Fruit fly (Drosophila melanogaster) whole organism, prepupa: ENCODE results near the gene Mtpalpha.

Experiments used
- Blimp-1 ChIP-seq: fragments of 200-800 bp; sonication (Bioruptor generic); optimal IDR thresholded peaks from 3 replicates; lab custom pipeline; 2017; ENCODE audit warnings: missing biosample characterization, missing genetic modification characterization, mild to moderate bottlenecking, moderate library complexity, missing genetic modification reagents
- CG10631 ChIP-seq: fragments of 200-800 bp; sonication (Bioruptor generic); optimal IDR thresholded peaks from 2 replicates; lab custom pipeline; 2016; ENCODE audit warnings: missing biosample characterization, missing genetic modification characterization
- CG10669 ChIP-seq: fragments of 200-800 bp; sonication (Bioruptor generic); optimal IDR thresholded peaks from 3 replicates; lab custom pipeline; 2018; ENCODE audit warnings: missing biosample characterization, mild to moderate bottlenecking, missing genetic modification characterization, moderate library complexity
- CG11294 ChIP-seq: fragments of 200-800 bp; sonication (Bioruptor generic); IDR thresholded peaks from 2 replicates; pipeline ENCODE4 v1.3.6; 2022; ENCODE audit warnings: missing biosample characterization, missing genetic modification characterization
- CG11762 ChIP-seq: fragments of 200-800 bp; sonication (Bioruptor generic); optimal IDR thresholded peaks from 3 replicates; lab custom pipeline; 2016; ENCODE audit warnings: missing biosample characterization, missing genetic modification characterization; ENCODE audit not compliant: insufficient read depth
- CG11902 ChIP-seq: fragments of 200-800 bp; sonication (Bioruptor generic); optimal IDR thresholded peaks from 3 replicates; lab custom pipeline; 2016; ENCODE audit warnings: missing biosample characterization, missing genetic modification characterization
- CG1621 ChIP-seq: fragments of 200-800 bp; sonication (Bioruptor generic); optimal IDR thresholded peaks from 3 replicates; lab custom pipeline; 2018; ENCODE audit warnings: missing biosample characterization, mild to moderate bottlenecking, missing genetic modification characterization
- CG3032 ChIP-seq: fragments of 200-800 bp; optimal IDR thresholded peaks from 2 replicates; lab custom pipeline; 2019; ENCODE audit warnings: missing biosample characterization, mild to moderate bottlenecking, missing genetic modification characterization, moderate library complexity
- CG31627 ChIP-seq: fragments of 200-800 bp; sonication (Bioruptor generic); optimal IDR thresholded peaks from 3 replicates; lab custom pipeline; 2016; ENCODE audit warnings: missing biosample characterization, missing genetic modification characterization
- CG34406 ChIP-seq: fragments of 200-800 bp; sonication (Bioruptor generic); optimal IDR thresholded peaks from 3 replicates; lab custom pipeline; 2016; ENCODE audit warnings: missing biosample characterization, missing genetic modification characterization
- CG4318 ChIP-seq: fragments of 200-800 bp; sonication (Bioruptor generic); optimal IDR thresholded peaks from 3 replicates; lab custom pipeline; 2017; ENCODE audit warnings: missing biosample characterization, mild to moderate bottlenecking, missing genetic modification characterization
- CG6163 ChIP-seq: fragments of 200-800 bp; sonication (Bioruptor generic); IDR thresholded peaks from 3 replicates; pipeline ENCODE4 v1.3.6; 2022; ENCODE audit warnings: missing biosample characterization, missing genetic modification characterization
- CG6792 ChIP-seq: fragments of 200-800 bp; sonication (Bioruptor generic); optimal IDR thresholded peaks from 3 replicates; lab custom pipeline; 2016; ENCODE audit warnings: missing biosample characterization, missing genetic modification characterization
- CG6808 ChIP-seq: fragments of 200-800 bp; sonication (Bioruptor generic); optimal IDR thresholded peaks from 3 replicates; lab custom pipeline; 2017; ENCODE audit warnings: missing biosample characterization, missing genetic modification characterization, mild to moderate bottlenecking, moderate library complexity, missing genetic modification reagents
- CG6854 ChIP-seq: fragments of 200-800 bp; sonication (Bioruptor generic); optimal IDR thresholded peaks from 2 replicates; lab custom pipeline; 2017; ENCODE audit warnings: missing biosample characterization, mild to moderate bottlenecking, missing genetic modification characterization
- CG7368 ChIP-seq: fragments of 200-800 bp; sonication (Bioruptor generic); optimal IDR thresholded peaks from 3 replicates; lab custom pipeline; 2016; ENCODE audit warnings: missing biosample characterization, missing genetic modification characterization
- CG8119 ChIP-seq: fragments of 200-800 bp; sonication (Bioruptor generic); IDR thresholded peaks from 3 replicates; pipeline ENCODE4 v1.3.6; 2022; ENCODE audit warnings: missing biosample characterization, missing genetic modification characterization
- CG8319 ChIP-seq: fragments of 200-800 bp; sonication (Bioruptor generic); optimal IDR thresholded peaks from 3 replicates; lab custom pipeline; 2016; ENCODE audit warnings: missing biosample characterization, missing genetic modification characterization
- CG8632 ChIP-seq: fragments of 200-800 bp; sonication (Bioruptor generic); optimal IDR thresholded peaks from 3 replicates; lab custom pipeline; 2016; ENCODE audit warnings: missing biosample characterization, missing genetic modification characterization
- Eip75B ChIP-seq: fragments of 200-800 bp; sonication (Bioruptor generic); optimal IDR thresholded peaks from 3 replicates; lab custom pipeline; 2016; ENCODE audit warnings: missing biosample characterization, missing genetic modification characterization
- Eip78C ChIP-seq: fragments of 200-800 bp; sonication (Bioruptor generic); peaks from one replicate; lab custom pipeline; 2016; ENCODE audit warnings: missing biosample characterization, missing genetic modification characterization
- Eip93F ChIP-seq: fragments of 200-800 bp; sonication (Bioruptor generic); optimal IDR thresholded peaks from 2 replicates; lab custom pipeline; 2016; ENCODE audit warnings: missing biosample characterization, mild to moderate bottlenecking, missing genetic modification characterization
- Ets21C ChIP-seq: fragments of 200-800 bp; sonication (Bioruptor generic); optimal IDR thresholded peaks from 3 replicates; lab custom pipeline; 2016; ENCODE audit warnings: missing biosample characterization, missing genetic modification characterization
- Ets96B ChIP-seq: fragments of 200-800 bp; optimal IDR thresholded peaks from 2 replicates; lab custom pipeline; 2019; ENCODE audit warnings: missing biosample characterization, mild to moderate bottlenecking, missing genetic modification characterization, moderate library complexity
- Gug ChIP-seq: fragments of 200-800 bp; sonication (Bioruptor generic); IDR thresholded peaks from 2 replicates; pipeline ENCODE4 v1.3.6; 2022; ENCODE audit warnings: missing biosample characterization, missing genetic modification characterization
- Hr39 ChIP-seq: fragments of 200-800 bp; sonication (Bioruptor generic); optimal IDR thresholded peaks from 2 replicates; lab custom pipeline; 2016; ENCODE audit warnings: missing biosample characterization, missing genetic modification characterization
- Met ChIP-seq: fragments of 200-800 bp; sonication (Bioruptor generic); optimal IDR thresholded peaks from 3 replicates; lab custom pipeline; 2016; ENCODE audit warnings: missing biosample characterization, missing genetic modification characterization
- Sox102F ChIP-seq: fragments of 200-800 bp; sonication (Bioruptor generic); optimal IDR thresholded peaks from 2 replicates; lab custom pipeline; 2016; ENCODE audit warnings: missing biosample characterization, mild to moderate bottlenecking, missing genetic modification characterization
- Sox14 ChIP-seq: fragments of 200-800 bp; sonication (Bioruptor generic); optimal IDR thresholded peaks from 3 replicates; lab custom pipeline; 2016; ENCODE audit warnings: missing biosample characterization, missing genetic modification characterization
- Sox15 ChIP-seq: fragments of 200-800 bp; sonication (Bioruptor generic); optimal IDR thresholded peaks from 3 replicates; lab custom pipeline; 2016; ENCODE audit warnings: missing biosample characterization, missing genetic modification characterization
- achi ChIP-seq: fragments of 200-800 bp; sonication (Bioruptor generic); optimal IDR thresholded peaks from 3 replicates; lab custom pipeline; 2016; ENCODE audit warnings: missing biosample characterization, missing genetic modification characterization
- acj6 ChIP-seq: fragments of 200-800 bp; sonication (Bioruptor generic); optimal IDR thresholded peaks from 3 replicates; lab custom pipeline; 2016; ENCODE audit warnings: missing biosample characterization, missing genetic modification characterization
- cyc ChIP-seq: fragments of 200-800 bp; sonication (Bioruptor generic); optimal IDR thresholded peaks from 3 replicates; lab custom pipeline; 2016; ENCODE audit warnings: missing biosample characterization, missing genetic modification characterization
- dac ChIP-seq: fragments of 200-800 bp; sonication (Bioruptor generic); optimal IDR thresholded peaks from 2 replicates; lab custom pipeline; 2017; ENCODE audit warnings: missing biosample characterization, mild to moderate bottlenecking, missing genetic modification characterization
- eg ChIP-seq: fragments of 200-800 bp; sonication (Bioruptor generic); IDR thresholded peaks from 3 replicates; pipeline ENCODE4 v1.3.6; 2022; ENCODE audit warnings: missing biosample characterization, missing genetic modification characterization
- esn ChIP-seq: fragments of 200-800 bp; sonication (Bioruptor generic); optimal IDR thresholded peaks from 2 replicates; lab custom pipeline; 2016; ENCODE audit warnings: missing biosample characterization, mild to moderate bottlenecking, missing genetic modification characterization, moderate library complexity
- fd59A ChIP-seq: fragments of 200-800 bp; sonication (Bioruptor generic); optimal IDR thresholded peaks from 2 replicates; lab custom pipeline; 2017; ENCODE audit warnings: missing biosample characterization, mild to moderate bottlenecking, missing genetic modification characterization, missing genetic modification reagents
- fkh ChIP-seq: fragments of 200-800 bp; sonication (Bioruptor generic); optimal IDR thresholded peaks from 3 replicates; lab custom pipeline; 2017; ENCODE audit warnings: missing biosample characterization, mild to moderate bottlenecking, missing genetic modification characterization, moderate library complexity
- lz ChIP-seq: fragments of 200-800 bp; sonication (Bioruptor generic); optimal IDR thresholded peaks from 3 replicates; lab custom pipeline; 2016; ENCODE audit warnings: missing biosample characterization, missing genetic modification characterization
- pdm3 ChIP-seq: fragments of 200-800 bp; sonication (Bioruptor generic); optimal IDR thresholded peaks from 3 replicates; lab custom pipeline; 2016; ENCODE audit warnings: missing biosample characterization, missing genetic modification characterization
- svp ChIP-seq: fragments of 200-800 bp; sonication (Bioruptor generic); peaks from one replicate; lab custom pipeline; 2016; ENCODE audit warnings: missing biosample characterization, missing genetic modification characterization
- topi ChIP-seq: fragments of 200-800 bp; sonication (Bioruptor generic); optimal IDR thresholded peaks from 3 replicates; lab custom pipeline; 2016; ENCODE audit warnings: missing biosample characterization, missing genetic modification characterization
- vri ChIP-seq: fragments of 200-800 bp; sonication (Bioruptor generic); optimal IDR thresholded peaks from 3 replicates; lab custom pipeline; 2016; ENCODE audit warnings: missing biosample characterization, mild to moderate bottlenecking, missing genetic modification characterization

The Mtpalpha gene

dm6 chr2L:9607997-9608563 is 31.5 kb upstream of the Mtpalpha start, which contains the start of gene gcm2:
gcm2 (plus strand) TSS chr2L:9608562.
- TF ChIP-seq fkh (GFP tag; lab: Kevin White, UChicago), result no peak
- no peak for TF ChIP-seq CG3032
- TF ChIP-seq Eip78C (GFP tag; lab: Kevin White, UChicago), result no peak
- TF ChIP-seq CG34406 (GFP tag; lab: Kevin White, UChicago), result no peak
- no peak for TF ChIP-seq pdm3 (GFP tag; lab: Kevin White, UChicago)
- no peak for TF ChIP-seq svp (GFP tag; lab: Kevin White, UChicago)
- TF ChIP-seq Met, result no peak
- TF ChIP-seq Sox14 (GFP tag; lab: Kevin White, UChicago), result no peak
- TF ChIP-seq fd59A (GFP tag; lab: Kevin White, UChicago), result no peak
- no peak for TF ChIP-seq CG1621 (tag; lab: Kevin White, UChicago)
- no peak for TF ChIP-seq Sox15 (GFP tag; lab: Kevin White, UChicago)
- TF ChIP-seq Hr39 (GFP tag; lab: Kevin White, UChicago), result no peak
- no peak for TF ChIP-seq CG6854 (GFP tag; lab: Kevin White, UChicago)

DNA sequence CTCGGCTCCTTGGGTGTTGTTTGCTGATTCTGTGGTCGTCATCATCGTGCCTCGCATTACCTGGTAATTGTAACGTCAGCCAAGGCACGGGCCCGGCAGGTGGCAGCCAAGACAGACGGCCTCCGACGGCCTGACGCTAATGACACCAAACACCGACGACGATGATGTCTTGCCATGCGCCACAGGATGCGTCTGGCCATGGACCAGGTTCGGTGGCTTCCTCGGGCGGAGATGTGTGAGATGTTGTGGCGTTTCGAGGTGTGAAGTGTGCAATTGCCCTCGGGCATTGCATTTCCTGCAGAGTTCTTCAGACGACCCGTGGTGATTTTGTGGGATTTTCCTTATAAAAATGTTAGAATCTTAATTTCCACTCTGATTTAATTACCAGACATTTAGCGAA is 25.5 kb upstream of the Mtpalpha start:
- TF ChIP-seq lz (GFP tag; lab: Kevin White, UChicago) (no peak), Ets96B (no peak), CG11902 (GFP tag; lab: Kevin White, UChicago) (no peak), fd59A (GFP tag; lab: Kevin White, UChicago) (no peak), CG1621 (tag; lab: Kevin White, UChicago) (no peak), topi (GFP tag; lab: Kevin White, UChicago) (no peak), Gug (GFP tag; lab: Robert Waterston, UW) (no peak), CG31627 (GFP tag; lab: Kevin White, UChicago) (no peak), acj6 (GFP tag; lab: Kevin White, UChicago) (no peak), dac (GFP tag; lab: Kevin White, UChicago) (no peak), Sox102F (GFP tag; lab: Kevin White, UChicago) (no peak), CG10631 (GFP tag; lab: Kevin White, UChicago) (no peak), vri (GFP tag; lab: Kevin White, UChicago) (no peak), Sox15 (GFP tag; lab: Kevin White, UChicago) (no peak), CG7368 (GFP tag; lab: Kevin White, UChicago) (no peak)
- TF ChIP-seq, all 60 proteins: peak for 0

dm6 chr2L:9601220-9601619 is 24.7 kb upstream of the Mtpalpha start:
- TF ChIP-seq CG8632 (no peak), Sox102F (GFP tag; lab: Kevin White, UChicago) (no peak), CG6808 (no peak), CG6792 (GFP tag; lab: Kevin White, UChicago) (no peak), Eip78C (GFP tag; lab: Kevin White, UChicago) (no peak), CG7368 (GFP tag; lab: Kevin White, UChicago) (no peak), lz (GFP tag; lab: Kevin White, UChicago) (no peak), CG8119 (no peak), svp (GFP tag; lab: Kevin White, UChicago) (no peak), Blimp-1 (GFP tag; lab: Kevin White, UChicago) (no peak), esn (GFP tag; lab: Kevin White, UChicago) (no peak), Gug (GFP tag; lab: Robert Waterston, UW) (no peak), cyc (GFP tag; lab: Kevin White, UChicago) (no peak)

- no peak for TF ChIP-seq CG4318 (GFP tag; lab: Kevin White, UChicago)
- TF ChIP-seq CG11294 (GFP tag; lab: Robert Waterston, UW), result no peak
- no peak for TF ChIP-seq Ets21C (GFP tag; lab: Kevin White, UChicago)
- TF ChIP-seq CG10669 (GFP tag; lab: Kevin White, UChicago), result no peak
- TF ChIP-seq Sox14 (GFP tag; lab: Kevin White, UChicago), result no peak
- TF ChIP-seq Sox15 (GFP tag; lab: Kevin White, UChicago), result no peak
- no peak for TF ChIP-seq CG3032
- no peak for TF ChIP-seq CG11762 (GFP tag; lab: Kevin White, UChicago)
- TF ChIP-seq CG8319 (GFP tag; lab: Kevin White, UChicago), result no peak
- no peak for TF ChIP-seq fkh (GFP tag; lab: Kevin White, UChicago)
- TF ChIP-seq CG6854 (GFP tag; lab: Kevin White, UChicago), result no peak
- no peak for TF ChIP-seq CG6163 (GFP tag; lab: Robert Waterston, UW)
- no peak for TF ChIP-seq achi
- no peak for TF ChIP-seq eg (GFP tag; lab: Robert Waterston, UW)
- no peak for TF ChIP-seq CG10631 (GFP tag; lab: Kevin White, UChicago)
- TF ChIP-seq Eip75B, result no peak
- no peak for TF ChIP-seq esn (GFP tag; lab: Kevin White, UChicago)
- no peak for TF ChIP-seq Eip93F (GFP tag; lab: Kevin White, UChicago)
Observed at dm6 chr2L:9600772-9601171, 24.2 kb upstream of the Mtpalpha start, which contains the start of gene CG4382. CG4382 (minus strand) TSS chr2L:9600872.
